Worm (Caenorhabditis elegans) whole organism, L1 larva: ENCODE measurements around the gene srg-6.

Experiments used
- blmp-1 ChIP-seq: fragments of 150-350 bp; optimal IDR thresholded peaks from 2 replicates; lab custom pipeline; 2014; ENCODE audit warnings: missing biosample characterization, missing genetic modification characterization
- ces-1 ChIP-seq: fragments of 150-350 bp; optimal IDR thresholded peaks from 2 replicates; lab custom pipeline; 2014; ENCODE audit warnings: missing biosample characterization, missing genetic modification reagents, missing genetic modification characterization
- fkh-10 ChIP-seq: sonication (generic microtip); optimal IDR thresholded peaks from 2 replicates; lab custom pipeline; 2017; ENCODE audit warnings: missing biosample characterization, missing genetic modification reagents, missing genetic modification characterization
- fos-1 ChIP-seq: fragments of 150-350 bp; optimal IDR thresholded peaks from 2 replicates; lab custom pipeline; 2014; ENCODE audit warnings: missing biosample characterization, missing genetic modification characterization
- lir-3 ChIP-seq: sonication (generic microtip); optimal IDR thresholded peaks from 2 replicates; lab custom pipeline; 2016; ENCODE audit warnings: mild to moderate bottlenecking, missing genetic modification characterization, moderate library complexity, missing compliant biosample characterization; ENCODE audit not compliant: poor library complexity
- nhr-12 ChIP-seq: sonication (generic microtip); optimal IDR thresholded peaks from 2 replicates; lab custom pipeline; 2017; ENCODE audit warnings: missing biosample characterization, missing genetic modification characterization
- nhr-47 ChIP-seq: sonication (generic microtip); optimal IDR thresholded peaks from 2 replicates; lab custom pipeline; 2016; ENCODE audit warnings: mild to moderate bottlenecking, missing genetic modification characterization, moderate library complexity, missing compliant biosample characterization
- nhr-90 ChIP-seq: sonication (generic microtip); optimal IDR thresholded peaks from 2 replicates; lab custom pipeline; 2016; ENCODE audit warnings: mild to moderate bottlenecking, missing genetic modification characterization, missing compliant biosample characterization; ENCODE audit not compliant: poor library complexity
- pqm-1 ChIP-seq: sonication (generic microtip); optimal IDR thresholded peaks from 3 replicates; lab custom pipeline; 2017; ENCODE audit warnings: missing biosample characterization, missing genetic modification characterization
- ztf-4 ChIP-seq: fragments of 150-350 bp; optimal IDR thresholded peaks from 2 replicates; lab custom pipeline; 2014; ENCODE audit warnings: missing biosample characterization, missing genetic modification characterization

- TF ChIP-seq nhr-12 (tag; lab: Kevin White, UChicago) (no peak), blmp-1 (peak; percentile 34), ces-1 (GFP tag; lab: Kevin White, UChicago) (no peak), pqm-1 (no peak), fos-1 (no peak), nhr-47 (tag; lab: Kevin White, UChicago) (no peak), fkh-10 (GFP tag; lab: Kevin White, UChicago) (no peak), ztf-4 (tag; lab: Kevin White, UChicago) (no peak), nhr-90 (tag; lab: Kevin White, UChicago) (no peak), lir-3 (tag; lab: Kevin White, UChicago) (no peak)
These were observed 48.9 kb downstream of the srg-6 start, which contains the start of gene hot-4 for ce11 chrIII:6216833-6217466.
